Worm (Caenorhabditis elegans) whole organism, young adult: ENCODE results near the gene best-2.

Experiments used
- B0035.1 ChIP-seq: sonication (generic microtip); optimal IDR thresholded peaks from 2 replicates; lab custom pipeline; 2016; ENCODE audit warnings: missing genetic modification characterization, mild to moderate bottlenecking, missing compliant biosample characterization, missing genotype, missing genetic modification reagents
- B0261.1 ChIP-seq: sonication (generic microtip); optimal IDR thresholded peaks from 2 replicates; lab custom pipeline; 2016; ENCODE audit warnings: mild to moderate bottlenecking, missing genetic modification characterization, moderate library complexity, missing compliant biosample characterization
- F10E7.11 ChIP-seq: sonication (generic microtip); optimal IDR thresholded peaks from 2 replicates; lab custom pipeline; 2017; ENCODE audit warnings: mild to moderate bottlenecking, missing genetic modification characterization, moderate library complexity, missing compliant biosample characterization
- F22D6.2 ChIP-seq: sonication (generic microtip); optimal IDR thresholded peaks from 2 replicates; lab custom pipeline; 2016; ENCODE audit warnings: mild to moderate bottlenecking, missing genetic modification characterization, missing compliant biosample characterization
- F37B4.10 ChIP-seq: fragments of 200-800 bp; sonication (Bioruptor generic); IDR thresholded peaks from 2 replicates; pipeline ENCODE4 v1.3.6; 2022; ENCODE audit warnings: missing genetic modification characterization, missing compliant biosample characterization
- F55B11.4 ChIP-seq: sonication (generic microtip); optimal IDR thresholded peaks from 2 replicates; lab custom pipeline; 2016; ENCODE audit warnings: missing compliant biosample characterization, missing genetic modification characterization, borderline replicate concordance; ENCODE audit not compliant: insufficient read depth
- F57A8.1 ChIP-seq: fragments of 200-800 bp; sonication (Bioruptor generic); optimal IDR thresholded peaks from 2 replicates; lab custom pipeline; 2018; ENCODE audit warnings: mild to moderate bottlenecking, missing genetic modification characterization, moderate library complexity, missing compliant biosample characterization
- F57C9.4 ChIP-seq: sonication (generic microtip); optimal IDR thresholded peaks from 2 replicates; lab custom pipeline; 2017; ENCODE audit warnings: mild to moderate bottlenecking, missing genetic modification characterization, missing compliant biosample characterization
- K11D2.4 ChIP-seq: fragments of 200-800 bp; sonication (Bioruptor generic); IDR thresholded peaks from 2 replicates; pipeline ENCODE4 v1.3.6; 2022; ENCODE audit warnings: missing genetic modification reagents, missing genetic modification characterization, missing compliant biosample characterization
- K12H6.12 ChIP-seq: fragments of 200-800 bp; sonication (Bioruptor generic); optimal IDR thresholded peaks from 2 replicates; lab custom pipeline; 2018; ENCODE audit warnings: mild to moderate bottlenecking, missing genetic modification characterization, missing compliant biosample characterization
- Y53F4B.3 ChIP-seq: fragments of 200-800 bp; sonication (Bioruptor generic); IDR thresholded peaks from 2 replicates; pipeline ENCODE4 v1.3.6; 2022; ENCODE audit warnings: missing genetic modification reagents, missing genetic modification characterization, missing compliant biosample characterization
- Y56A3A.18 ChIP-seq: fragments of 200-800 bp; sonication (Bioruptor generic); IDR thresholded peaks from 2 replicates; pipeline ENCODE4 v1.3.6; 2022; ENCODE audit warnings: missing genetic modification reagents, missing genetic modification characterization, missing compliant biosample characterization
- Y67H2A.10 ChIP-seq: fragments of 200-800 bp; sonication (Bioruptor generic); conservative IDR thresholded peaks from 2 replicates; pipeline ENCODE4 v1.3.6; 2022; ENCODE audit warnings: missing genetic modification reagents, missing genetic modification characterization, missing compliant biosample characterization
- akir-1 ChIP-seq: fragments of 200-800 bp; sonication (Bioruptor generic); optimal IDR thresholded peaks from 2 replicates; lab custom pipeline; 2018; ENCODE audit warnings: mild to moderate bottlenecking, missing genetic modification characterization, moderate library complexity, missing compliant biosample characterization
- aptf-2 ChIP-seq: fragments of 200-800 bp; sonication (Bioruptor generic); conservative IDR thresholded peaks from 2 replicates; pipeline ENCODE4 v1.3.6; 2022; ENCODE audit warnings: missing genetic modification reagents, missing genetic modification characterization, missing compliant biosample characterization
- aptf-3 ChIP-seq: fragments of 200-800 bp; sonication (Bioruptor generic); IDR thresholded peaks from 2 replicates; pipeline ENCODE4 v1.3.6; 2022; ENCODE audit warnings: missing genetic modification characterization, missing compliant biosample characterization
- atf-7 ChIP-seq: sonication (generic microtip); optimal IDR thresholded peaks from 2 replicates; lab custom pipeline; 2017; ENCODE audit warnings: mild to moderate bottlenecking, missing genetic modification characterization, missing compliant biosample characterization
- athp-1 ChIP-seq: sonication (generic microtip); optimal IDR thresholded peaks from 2 replicates; lab custom pipeline; 2017; ENCODE audit warnings: mild to moderate bottlenecking, missing genetic modification characterization, missing compliant biosample characterization
- cebp-1 ChIP-seq, 2 experiments: fragments of 200-800 bp in 1 of 2; sonication (Bioruptor generic) in 1 of 2; sonication (generic microtip) in 1 of 2; IDR thresholded peaks in 1 of 2; optimal IDR thresholded peaks in 1 of 2; 2 replicates each; pipeline versions ENCODE4 v1.3.6 to Lab custom; 2017 to 2022; ENCODE audit warnings: missing compliant biosample characterization in 2 of 2, missing genetic modification characterization in 2 of 2, mild to moderate bottlenecking in 1 of 2, missing genetic modification reagents in 1 of 2, moderate library complexity in 1 of 2
- ceh-27 ChIP-seq: fragments of 200-800 bp; sonication (Bioruptor generic); optimal IDR thresholded peaks from 2 replicates; lab custom pipeline; 2018; ENCODE audit warnings: mild to moderate bottlenecking, missing genetic modification characterization, moderate library complexity, missing compliant biosample characterization
- ceh-91 ChIP-seq: fragments of 200-800 bp; sonication (Bioruptor generic); IDR thresholded peaks from 2 replicates; pipeline ENCODE4 v1.3.6; 2022; ENCODE audit warnings: missing genetic modification reagents, missing genetic modification characterization, missing compliant biosample characterization
- efl-1 ChIP-seq: fragments of 150-350 bp; optimal IDR thresholded peaks from 2 replicates; lab custom pipeline; 2014; ENCODE audit warnings: missing biosample characterization, missing genetic modification reagents, missing genetic modification characterization
- egrh-3 ChIP-seq: fragments of 200-800 bp; sonication (Bioruptor generic); IDR thresholded peaks from 2 replicates; pipeline ENCODE4 v1.3.6; 2022; ENCODE audit warnings: missing genetic modification reagents, missing genetic modification characterization, missing compliant biosample characterization
- fkh-3 ChIP-seq: sonication (generic microtip); optimal IDR thresholded peaks from 2 replicates; lab custom pipeline; 2016; ENCODE audit warnings: mild to moderate bottlenecking, missing genetic modification characterization, missing compliant biosample characterization
- hlh-26 ChIP-seq: fragments of 200-800 bp; sonication (Bioruptor generic); conservative IDR thresholded peaks from 2 replicates; pipeline ENCODE4 v1.3.6; 2022; ENCODE audit warnings: missing genetic modification reagents, missing genetic modification characterization, missing compliant biosample characterization
- hmg-1.2 ChIP-seq: fragments of 200-800 bp; sonication (Bioruptor generic); IDR thresholded peaks from 2 replicates; pipeline ENCODE4 v1.3.6; 2022; ENCODE audit warnings: missing genetic modification reagents, missing genetic modification characterization, missing compliant biosample characterization
- hmg-20 ChIP-seq: fragments of 200-800 bp; sonication (Bioruptor generic); IDR thresholded peaks from 2 replicates; pipeline ENCODE4 v1.3.6; 2022; ENCODE audit warnings: missing genetic modification reagents, missing genetic modification characterization, missing compliant biosample characterization
- hrde-1 ChIP-seq: sonication (generic microtip); optimal IDR thresholded peaks from 2 replicates; lab custom pipeline; 2016; ENCODE audit warnings: missing genetic modification characterization, mild to moderate bottlenecking, missing compliant biosample characterization, moderate library complexity, missing genotype, missing genetic modification reagents, borderline replicate concordance
- hsf-1 ChIP-seq: fragments of 200-800 bp; sonication (Bioruptor generic); IDR thresholded peaks from 2 replicates; pipeline ENCODE4 v1.3.6; 2022; ENCODE audit warnings: missing genetic modification reagents, missing genetic modification characterization, missing compliant biosample characterization
- lag-1 ChIP-seq: fragments of 200-800 bp; sonication (Bioruptor generic); IDR thresholded peaks from 2 replicates; pipeline ENCODE4 v1.3.6; 2022; ENCODE audit warnings: missing genetic modification reagents, missing genetic modification characterization, missing compliant biosample characterization
- let-526 ChIP-seq: fragments of 200-800 bp; sonication (Bioruptor generic); IDR thresholded peaks from 2 replicates; pipeline ENCODE4 v1.3.6; 2022; ENCODE audit warnings: missing genetic modification reagents, missing genetic modification characterization, missing compliant biosample characterization
- let-607 ChIP-seq, 2 experiments: fragments of 200-800 bp in 1 of 2; sonication (Bioruptor generic) in 1 of 2; sonication (generic microtip) in 1 of 2; optimal IDR thresholded peaks; 2 replicates each; lab custom pipeline; 2016 to 2018; ENCODE audit warnings: mild to moderate bottlenecking in 2 of 2, missing compliant biosample characterization in 2 of 2, missing genetic modification characterization in 2 of 2, moderate library complexity in 2 of 2, missing genotype in 1 of 2
- lin-35 ChIP-seq, 3 experiments: fragments of 150-350 bp in 2 of 3; sonication (generic microtip) in 1 of 3; optimal IDR thresholded peaks; 2 replicates each; lab custom pipeline; 2014 to 2018; ENCODE audit warnings: missing biosample characterization in 3 of 3, missing genetic modification characterization in 3 of 3, missing genetic modification reagents in 3 of 3
- lin-40 ChIP-seq: sonication (generic microtip); optimal IDR thresholded peaks from 2 replicates; lab custom pipeline; 2016; ENCODE audit warnings: missing genetic modification characterization, mild to moderate bottlenecking, missing compliant biosample characterization, missing genotype, missing genetic modification reagents
- lsl-1 ChIP-seq: fragments of 200-800 bp; sonication (Bioruptor generic); optimal IDR thresholded peaks from 2 replicates; lab custom pipeline; 2018; ENCODE audit warnings: mild to moderate bottlenecking, missing genetic modification characterization, moderate library complexity, missing compliant biosample characterization
- madf-10 ChIP-seq: sonication (generic microtip); optimal IDR thresholded peaks from 2 replicates; lab custom pipeline; 2016; ENCODE audit warnings: mild to moderate bottlenecking, missing genetic modification characterization, missing compliant biosample characterization
- madf-3 ChIP-seq: fragments of 200-800 bp; sonication (Bioruptor generic); IDR thresholded peaks from 2 replicates; pipeline ENCODE4 v1.3.6; 2022; ENCODE audit warnings: missing genetic modification reagents, missing genetic modification characterization, missing compliant biosample characterization
- madf-8 ChIP-seq: fragments of 200-800 bp; sonication (Bioruptor generic); conservative IDR thresholded peaks from 2 replicates; pipeline ENCODE4 v1.3.6; 2022; ENCODE audit warnings: missing genetic modification reagents, missing genetic modification characterization, missing compliant biosample characterization
- mes-4 ChIP-seq: sonication (generic microtip); optimal IDR thresholded peaks from 2 replicates; lab custom pipeline; 2016; ENCODE audit warnings: missing genotype, missing genetic modification characterization, missing compliant biosample characterization
- nhr-179 ChIP-seq: sonication (generic microtip); optimal IDR thresholded peaks from 2 replicates; lab custom pipeline; 2016; ENCODE audit warnings: mild to moderate bottlenecking, missing genetic modification characterization, missing compliant biosample characterization
- nhr-80 ChIP-seq: sonication (generic microtip); optimal IDR thresholded peaks from 2 replicates; lab custom pipeline; 2016; ENCODE audit warnings: missing genetic modification characterization, missing compliant biosample characterization
- nhr-90 ChIP-seq: sonication (generic microtip); optimal IDR thresholded peaks from 2 replicates; lab custom pipeline; 2016; ENCODE audit warnings: missing genotype, mild to moderate bottlenecking, missing genetic modification characterization, missing compliant biosample characterization
- pbrm-1 ChIP-seq: fragments of 200-800 bp; sonication (Bioruptor generic); IDR thresholded peaks from 2 replicates; pipeline ENCODE4 v1.3.6; 2022; ENCODE audit warnings: missing genetic modification reagents, missing genetic modification characterization, missing compliant biosample characterization
- rec-8 ChIP-seq, 2 experiments: sonication (generic microtip); optimal IDR thresholded peaks; 2 replicates each; lab custom pipeline; 2016; ENCODE audit warnings: mild to moderate bottlenecking in 2 of 2, missing genetic modification characterization in 2 of 2, missing genetic modification reagents in 2 of 2, missing genotype in 2 of 2, missing biosample characterization in 1 of 2, missing compliant biosample characterization in 1 of 2, moderate library complexity in 1 of 2
- repo-1 ChIP-seq: sonication (generic microtip); optimal IDR thresholded peaks from 2 replicates; lab custom pipeline; 2017; ENCODE audit warnings: mild to moderate bottlenecking, missing genetic modification characterization, missing compliant biosample characterization
- ztf-25 ChIP-seq: fragments of 200-800 bp; sonication (Bioruptor generic); IDR thresholded peaks from 2 replicates; pipeline ENCODE4 v1.3.6; 2022; ENCODE audit warnings: missing genetic modification reagents, missing genetic modification characterization, missing compliant biosample characterization
- ztf-28 ChIP-seq: fragments of 200-800 bp; sonication (Bioruptor generic); IDR thresholded peaks from 2 replicates; pipeline ENCODE4 v1.3.6; 2022; ENCODE audit warnings: missing genetic modification reagents, missing genetic modification characterization, missing compliant biosample characterization
- ztf-3 ChIP-seq: fragments of 200-800 bp; sonication (Bioruptor generic); optimal IDR thresholded peaks from 2 replicates; lab custom pipeline; 2018; ENCODE audit warnings: mild to moderate bottlenecking, missing genetic modification characterization, missing compliant biosample characterization

The best-2 gene

ce11 chrIV:13096778-13097177 is 16.1 kb downstream of the best-2 start (continued):
- TF ChIP-seq let-607 (tag; optimal IDR thresholded peaks at IDR 0.05; lab: Kevin White, UChicago) (no peak), atf-7 (tag; lab: Kevin White, UChicago) (no peak), aptf-2 (no peak), F57C9.4 (tag; lab: Kevin White, UChicago) (no peak), repo-1 (tag; lab: Kevin White, UChicago) (peak; percentile 34), lin-40 (no peak), hmg-1.2 (GFP tag; lab: Robert Waterston, UW) (peak; percentile 41), B0261.1 (no peak), nhr-179 (tag; lab: Kevin White, UChicago) (no peak), madf-3 (0 out of 2 replicates have a peak, but pooled peaks have one; percentile 16), nhr-90 (tag; lab: Kevin White, UChicago) (peak; percentile 4), madf-8 (GFP tag; lab: Robert Waterston, UW) (no peak), F10E7.11 (tag; lab: Kevin White, UChicago) (no peak), pbrm-1 (GFP tag; lab: Robert Waterston, UW) (no peak), hrde-1 (peak; percentile 88), lin-35 (GFP tag; optimal IDR thresholded peaks at IDR 0.05; lab: Kevin White, UChicago) (no peak), egrh-3 (no peak), akir-1 (no peak), F57A8.1 (no peak), hsf-1 (GFP tag; lab: Robert Waterston, UW) (peak; percentile 66; the same call in 1 of the 2 replicates), rec-8 (tag; optimal IDR thresholded peaks at IDR 0.05; lab: Kevin White, UChicago) (peak in 1 of 2 experiments; percentile 4), ztf-3 (GFP tag; lab: Kevin White, UChicago) (no peak), ztf-28 (GFP tag; lab: Robert Waterston, UW) (no peak), mes-4 (no peak), lsl-1 (peak; percentile 27), efl-1 (GFP tag; lab: Kevin White, UChicago) (no peak), F37B4.10 (GFP tag; lab: Robert Waterston, UW) (no peak), Y56A3A.18 (GFP tag; lab: Robert Waterston, UW) (no peak), B0035.1 (tag; lab: Kevin White, UChicago) (peak; percentile 2), ztf-25 (GFP tag; lab: Robert Waterston, UW) (no peak), Y53F4B.3 (GFP tag; lab: Robert Waterston, UW) (no peak), K12H6.12 (tag; lab: Kevin White, UChicago) (no peak), K11D2.4 (GFP tag; lab: Robert Waterston, UW) (no peak), hlh-26 (GFP tag; lab: Robert Waterston, UW) (no peak), Y67H2A.10 (GFP tag; lab: Robert Waterston, UW) (no peak), ceh-27 (GFP tag; lab: Kevin White, UChicago) (no peak), madf-10 (tag; lab: Kevin White, UChicago) (no peak), aptf-3 (GFP tag; lab: Robert Waterston, UW) (no peak), cebp-1 (GFP tag; IDR thresholded peaks at IDR 0.05; lab: Robert Waterston, UW) (no peak), cebp-1 (tag; optimal IDR thresholded peaks at IDR 0.05; lab: Kevin White, UChicago) (peak; percentile 34), F55B11.4 (tag; lab: Kevin White, UChicago) (no peak), nhr-80 (tag; lab: Kevin White, UChicago) (no peak), let-526 (GFP tag; lab: Robert Waterston, UW) (no peak), ceh-91 (GFP tag; lab: Robert Waterston, UW) (0 out of 2 replicates have a peak, but pooled peaks have one; percentile 8), athp-1 (tag; lab: Kevin White, UChicago) (peak; percentile 48), fkh-3 (tag; lab: Kevin White, UChicago) (no peak), F22D6.2 (tag; lab: Kevin White, UChicago) (no peak), hmg-20 (no peak), lag-1 (GFP tag; lab: Robert Waterston, UW) (no peak)
